Fruit fly (Drosophila melanogaster): Measurements from ENCODE around the gene Top2.

Top2 gene

DNA sequence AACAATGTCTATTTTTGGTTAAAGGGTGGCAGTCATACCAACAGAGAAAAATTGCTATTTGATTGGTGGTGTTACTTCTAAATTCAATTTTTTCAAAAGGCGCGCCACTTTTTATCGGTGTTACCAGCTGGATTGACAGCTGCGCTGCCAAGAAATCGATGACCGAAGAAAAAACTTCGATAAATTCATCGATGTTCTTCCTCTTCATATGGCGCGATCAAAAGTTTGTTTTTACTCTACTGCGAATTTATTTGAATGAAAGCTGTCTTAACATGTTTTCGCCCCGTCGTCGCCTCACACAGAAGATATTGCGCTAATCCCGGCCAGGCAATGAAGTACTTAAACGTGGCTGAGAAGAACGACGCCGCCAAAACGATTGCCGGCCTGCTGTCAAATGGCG, 44.7 kb upstream of the Top2 start, which contains the start of gene Top3alpha (continued):
- TF ChIP-seq CG7987 (GFP tag; optimal IDR thresholded peaks at IDR 0.05) = no peak
- TF ChIP-seq Lim3 (GFP tag; IDR thresholded peaks at IDR 0.05) = no peak
- no peak for TF ChIP-seq dmrt11E (tag; optimal IDR thresholded peaks at IDR 0.05)
- TF ChIP-seq sna (GFP tag; IDR thresholded peaks at IDR 0.05; ENCODE audit: partially characterized antibody) = peak; percentile 52; the same call in 1 of the 2 replicates
- peak; percentile 74 for TF ChIP-seq trem (tag; optimal IDR thresholded peaks at IDR 0.05)
- TF ChIP-seq vfl (GFP tag; optimal IDR thresholded peaks at IDR 0.05) = no peak
- TF ChIP-seq CG12942 (GFP tag; optimal IDR thresholded peaks at IDR 0.05) = no peak
- 0 out of 4 replicates have a peak, but pooled peaks have one; percentile 10 for TF ChIP-seq chinmo (GFP tag; IDR thresholded peaks at IDR 0.05; ENCODE audit: partially characterized antibody)
- TF ChIP-seq CG15269 (tag; optimal IDR thresholded peaks at IDR 0.05) = no peak
- no peak for TF ChIP-seq zfh2 (GFP tag; optimal IDR thresholded peaks at IDR 0.05)
- no peak for TF ChIP-seq CG11093 (GFP tag; IDR thresholded peaks at IDR 0.05)
- no peak for TF ChIP-seq CG6765 (GFP tag; optimal IDR thresholded peaks at IDR 0.05)
- TF ChIP-seq CG13624 (GFP tag; optimal IDR thresholded peaks at IDR 0.05) = peak; percentile 30
- TF ChIP-seq bsh (GFP tag; optimal IDR thresholded peaks at IDR 0.05) = no peak
- TF ChIP-seq E2f2 (GFP tag; IDR thresholded peaks at IDR 0.05) = peak; percentile 99
- TF ChIP-seq CG18011 (GFP tag; optimal IDR thresholded peaks at IDR 0.05) = no peak
- peak; percentile 67; the same call in 1 of the 2 replicates for TF ChIP-seq amos (GFP tag; IDR thresholded peaks at IDR 0.05; ENCODE audit: partially characterized antibody)
- peak; percentile 47 for TF ChIP-seq YL-1 (GFP tag; optimal IDR thresholded peaks at IDR 0.05)
- peak; percentile 74 for TF ChIP-seq Bgb (GFP tag; IDR thresholded peaks at IDR 0.05; ENCODE audit: partially characterized antibody)
- no peak for TF ChIP-seq CG4707 (GFP tag; optimal IDR thresholded peaks at IDR 0.05)
- TF ChIP-seq maf-S (GFP tag; optimal IDR thresholded peaks at IDR 0.05) = no peak
- TF ChIP-seq pnt (GFP tag; optimal IDR thresholded peaks at IDR 0.05) = no peak
- peak; percentile 76 for TF ChIP-seq Dll (GFP tag; IDR thresholded peaks at IDR 0.05; ENCODE audit: partially characterized antibody)
- TF ChIP-seq bcd (GFP tag; optimal IDR thresholded peaks at IDR 0.05) = no peak
- TF ChIP-seq unc-4 (GFP tag; IDR thresholded peaks at IDR 0.05; ENCODE audit: partially characterized antibody) = peak; percentile 70
- TF ChIP-seq CG14710 (tag; optimal IDR thresholded peaks at IDR 0.05) = peak; percentile 52
- peak; percentile 49 for TF ChIP-seq HmgZ (tag; optimal IDR thresholded peaks at IDR 0.05)
- TF ChIP-seq org-1 (GFP tag; optimal IDR thresholded peaks at IDR 0.05) = no peak
- TF ChIP-seq HLH4C (GFP tag; IDR thresholded peaks at IDR 0.05; ENCODE audit: partially characterized antibody) = peak; percentile 81
- peak; percentile 78; the same call in 1 of the 2 replicates for TF ChIP-seq bbx (GFP tag; IDR thresholded peaks at IDR 0.05; ENCODE audit: partially characterized antibody)
- TF ChIP-seq her (GFP tag; optimal IDR thresholded peaks at IDR 0.05) = no peak
- peak; percentile 25; the same call in 1 of the 2 replicates for TF ChIP-seq inv (GFP tag; IDR thresholded peaks at IDR 0.05; ENCODE audit: partially characterized antibody)
- no peak for TF ChIP-seq CG10147 (GFP tag; optimal IDR thresholded peaks at IDR 0.05)
- no peak for TF ChIP-seq dimm (GFP tag; IDR thresholded peaks at IDR 0.05)
- no peak for TF ChIP-seq CG12659 (GFP tag; optimal IDR thresholded peaks at IDR 0.05)
- peak; percentile 72 for TF ChIP-seq gfzf (GFP tag; optimal IDR thresholded peaks at IDR 0.05)
- TF ChIP-seq CG17385 (GFP tag; optimal IDR thresholded peaks at IDR 0.05) = peak; percentile 97
- peak; percentile 75 for TF ChIP-seq Opbp (GFP tag; IDR thresholded peaks at IDR 0.05; ENCODE audit: partially characterized antibody)
- peak; percentile 14; the same call in 1 of the 2 replicates for TF ChIP-seq CG42726 (GFP tag; IDR thresholded peaks at IDR 0.05; ENCODE audit: partially characterized antibody)
- peak; percentile 72 for TF ChIP-seq CG17186 (GFP tag; optimal IDR thresholded peaks at IDR 0.05)
- peak; percentile 71; the same call in 1 of the 2 replicates for TF ChIP-seq MBD-R2 (GFP tag; IDR thresholded peaks at IDR 0.05)
- no peak for TF ChIP-seq gsb (GFP tag; IDR thresholded peaks at IDR 0.05)
- peak; percentile 65 for TF ChIP-seq BEAF-32 (GFP tag; optimal IDR thresholded peaks at IDR 0.05)
- peak; percentile 79 for TF ChIP-seq CG9797 (GFP tag; optimal IDR thresholded peaks at IDR 0.05)
- no peak for TF ChIP-seq CG9817 (tag; optimal IDR thresholded peaks at IDR 0.05)
- peak; percentile 59 for TF ChIP-seq Scr (GFP tag; IDR thresholded peaks at IDR 0.05; ENCODE audit: partially characterized antibody)
- TF ChIP-seq Myb (GFP tag; optimal IDR thresholded peaks at IDR 0.05) = peak; percentile 25
- peak; percentile 70 for TF ChIP-seq CG7963 (GFP tag; IDR thresholded peaks at IDR 0.05; ENCODE audit: partially characterized antibody)
- peak; percentile 48 for TF ChIP-seq Sin3A (optimal IDR thresholded peaks at IDR 0.05)

Data from whole organism, embryonic.